Worm (Caenorhabditis elegans) whole organism, L4 larva: ENCODE results near the gene Y54G11A.4.

Experiments
- ctbp-1 ChIP-seq: fragments of 200-800 bp; sonication (Bioruptor generic); IDR thresholded peaks from 2 replicates; pipeline ENCODE4 v1.3.6; 2022; ENCODE audit warnings: missing genetic modification reagents, missing genetic modification characterization, missing compliant biosample characterization
- daf-8 ChIP-seq: fragments of 200-800 bp; sonication (Bioruptor generic); IDR thresholded peaks from 2 replicates; pipeline ENCODE4 v1.3.6; 2022; ENCODE audit warnings: missing genetic modification characterization, missing compliant biosample characterization

- TF ChIP-seq ctbp-1 (GFP tag; lab: Robert Waterston, UW), result no peak
- TF ChIP-seq daf-8 (GFP tag; lab: Robert Waterston, UW), result no peak
These were observed 34.7 kb upstream of the Y54G11A.4 start for ce11 chrII:14257943-14258342.
